Fruit fly (Drosophila melanogaster) whole organism, embryonic: Measurements from ENCODE around the gene sob.

ENCODE experiments used
- CG1024 ChIP-seq: fragments of 200-800 bp; sonication (Bioruptor generic); IDR thresholded peaks from 2 replicates; pipeline ENCODE4 v1.3.6; 2022; ENCODE audit warnings: missing biosample characterization, missing genetic modification characterization
- CG12071 ChIP-seq: fragments of 200-800 bp; sonication (Bioruptor generic); optimal IDR thresholded peaks from 3 replicates; lab custom pipeline; 2018; ENCODE audit warnings: missing biosample characterization, mild to moderate bottlenecking, missing genetic modification characterization
- CG1233 ChIP-seq: fragments of 200-800 bp; sonication (Bioruptor generic); optimal IDR thresholded peaks from 4 replicates; lab custom pipeline; 2018; ENCODE audit warnings: missing biosample characterization, mild to moderate bottlenecking, missing genetic modification characterization
- CG13296 ChIP-seq: fragments of 200-800 bp; sonication (Bioruptor generic); optimal IDR thresholded peaks from 3 replicates; lab custom pipeline; 2018; ENCODE audit warnings: missing biosample characterization, mild to moderate bottlenecking, missing genetic modification characterization
- CG17361 ChIP-seq: fragments of 200-800 bp; sonication (Bioruptor generic); IDR thresholded peaks from 3 replicates; pipeline ENCODE4 v1.3.6; 2022; ENCODE audit warnings: missing biosample characterization, missing genetic modification characterization
- CG17385 ChIP-seq: fragments of 200-800 bp; sonication (Bioruptor generic); optimal IDR thresholded peaks from 3 replicates; lab custom pipeline; 2018; ENCODE audit warnings: missing biosample characterization, mild to moderate bottlenecking, missing genetic modification characterization
- CG30431 ChIP-seq: fragments of 200-800 bp; sonication (Bioruptor generic); optimal IDR thresholded peaks from 2 replicates; lab custom pipeline; 2017; ENCODE audit warnings: missing biosample characterization, missing genetic modification characterization
- CG32532 ChIP-seq: fragments of 200-800 bp; sonication (Bioruptor generic); IDR thresholded peaks from 2 replicates; pipeline ENCODE4 v1.3.6; 2022; ENCODE audit warnings: missing biosample characterization, missing genetic modification characterization
- CG32767 ChIP-seq: fragments of 200-800 bp; sonication (Bioruptor generic); IDR thresholded peaks from 2 replicates; pipeline ENCODE4 v1.3.6; 2022; ENCODE audit warnings: missing biosample characterization, missing genetic modification characterization
- CG3407 ChIP-seq: fragments of 200-800 bp; sonication (Bioruptor generic); optimal IDR thresholded peaks from 2 replicates; lab custom pipeline; 2018; ENCODE audit warnings: missing biosample characterization, mild to moderate bottlenecking, missing genetic modification characterization
- CG34422 ChIP-seq: fragments of 200-800 bp; sonication (Bioruptor generic); IDR thresholded peaks from 3 replicates; pipeline ENCODE4 v1.3.6; 2022; ENCODE audit warnings: missing biosample characterization, missing genetic modification characterization
- CG42726 ChIP-seq: fragments of 200-800 bp; sonication (Bioruptor generic); IDR thresholded peaks from 2 replicates; pipeline ENCODE4 v1.3.6; 2022; ENCODE audit warnings: missing biosample characterization, missing genetic modification characterization; ENCODE audit not compliant: partially characterized antibody
- CG4360 ChIP-seq: fragments of 200-800 bp; sonication (Bioruptor generic); IDR thresholded peaks from 2 replicates; pipeline ENCODE4 v1.3.6; 2022; ENCODE audit warnings: missing biosample characterization, missing genetic modification characterization
- CG4820 ChIP-seq: fragments of 200-800 bp; sonication (Bioruptor generic); optimal IDR thresholded peaks from 3 replicates; lab custom pipeline; 2016; ENCODE audit warnings: missing biosample characterization, missing genetic modification characterization
- CG6689 ChIP-seq: fragments of 200-800 bp; sonication (Bioruptor generic); IDR thresholded peaks from 2 replicates; pipeline ENCODE4 v1.3.6; 2022; ENCODE audit warnings: missing biosample characterization, missing genetic modification characterization
- CG7372 ChIP-seq: fragments of 200-800 bp; sonication (Bioruptor generic); IDR thresholded peaks from 2 replicates; pipeline ENCODE4 v1.3.6; 2022; ENCODE audit warnings: missing biosample characterization, missing genetic modification characterization
- CG7556 ChIP-seq: fragments of 200-800 bp; sonication (Bioruptor generic); optimal IDR thresholded peaks from 2 replicates; lab custom pipeline; 2017; ENCODE audit warnings: missing biosample characterization, mild to moderate bottlenecking, missing genetic modification characterization
- CG9876 ChIP-seq: fragments of 200-800 bp; sonication (Bioruptor generic); optimal IDR thresholded peaks from 2 replicates; lab custom pipeline; 2016; ENCODE audit warnings: missing biosample characterization, missing genetic modification characterization
- Dfd ChIP-seq, 2 experiments: fragments of >200 bp; optimal IDR thresholded peaks; 2 replicates each; lab custom pipeline; 2017; ENCODE audit warnings: missing biosample characterization in 2 of 2, missing genetic modification characterization in 2 of 2
- Fer3 ChIP-seq: fragments of 200-800 bp; sonication (Bioruptor generic); optimal IDR thresholded peaks from 2 replicates; lab custom pipeline; 2018; ENCODE audit warnings: missing biosample characterization, mild to moderate bottlenecking, missing genetic modification characterization, moderate library complexity
- HLH4C ChIP-seq: fragments of 200-800 bp; sonication (Bioruptor generic); IDR thresholded peaks from 3 replicates; pipeline ENCODE4 v1.3.6; 2022; ENCODE audit warnings: missing biosample characterization, missing genetic modification characterization; ENCODE audit not compliant: partially characterized antibody
- HLHmδ ChIP-seq: fragments of 200-800 bp; sonication (Bioruptor generic); optimal IDR thresholded peaks from 2 replicates; lab custom pipeline; 2018; ENCODE audit warnings: missing biosample characterization, mild to moderate bottlenecking, missing genetic modification characterization, moderate library complexity
- Nf-YB ChIP-seq: fragments of 200-800 bp; sonication (Bioruptor generic); optimal IDR thresholded peaks from 3 replicates; lab custom pipeline; 2019; ENCODE audit warnings: missing biosample characterization, mild to moderate bottlenecking, missing genetic modification characterization, moderate library complexity
- Oli ChIP-seq: fragments of 200-800 bp; sonication (Bioruptor generic); optimal IDR thresholded peaks from 2 replicates; lab custom pipeline; 2018; ENCODE audit warnings: missing biosample characterization, mild to moderate bottlenecking, missing genetic modification characterization, moderate library complexity
- Ravus ChIP-seq: fragments of 200-800 bp; sonication (Bioruptor generic); IDR thresholded peaks from 2 replicates; pipeline ENCODE4 v1.3.6; 2022; ENCODE audit warnings: missing biosample characterization, missing genetic modification characterization
- Rfx ChIP-seq: fragments of 200-800 bp; sonication (Bioruptor generic); IDR thresholded peaks from 2 replicates; pipeline ENCODE4 v1.3.6; 2022; ENCODE audit warnings: missing biosample characterization, missing genetic modification characterization
- Ssrp ChIP-seq: fragments of 200-800 bp; sonication (Bioruptor generic); optimal IDR thresholded peaks from 2 replicates; lab custom pipeline; 2018; ENCODE audit warnings: missing biosample characterization, mild to moderate bottlenecking, missing genetic modification characterization, moderate library complexity
- YL-1 ChIP-seq: fragments of 200-800 bp; sonication (Bioruptor generic); optimal IDR thresholded peaks from 3 replicates; lab custom pipeline; 2017; ENCODE audit warnings: missing biosample characterization, mild to moderate bottlenecking, missing genetic modification characterization
- az2 ChIP-seq: fragments of 200-800 bp; sonication (Bioruptor generic); optimal IDR thresholded peaks from 3 replicates; lab custom pipeline; 2016; ENCODE audit warnings: missing biosample characterization, missing genetic modification characterization
- bowl ChIP-seq: fragments of 200-800 bp; sonication (Bioruptor generic); IDR thresholded peaks from 2 replicates; pipeline ENCODE4 v1.3.6; 2022; ENCODE audit warnings: missing biosample characterization, missing genetic modification characterization
- esg ChIP-seq: fragments of 200-800 bp; sonication (Bioruptor generic); conservative IDR thresholded peaks from 2 replicates; pipeline ENCODE4 v1.3.6; 2022; ENCODE audit warnings: missing biosample characterization, missing genetic modification characterization
- fd64A ChIP-seq: fragments of 200-800 bp; sonication (Bioruptor generic); optimal IDR thresholded peaks from 3 replicates; lab custom pipeline; 2018; ENCODE audit warnings: missing biosample characterization, mild to moderate bottlenecking, missing genetic modification characterization
- gcm2 ChIP-seq: fragments of 200-800 bp; sonication (Bioruptor generic); optimal IDR thresholded peaks from 2 replicates; lab custom pipeline; 2016; ENCODE audit warnings: missing biosample characterization, missing genetic modification characterization
- gfzf ChIP-seq: fragments of 200-800 bp; sonication (Bioruptor generic); optimal IDR thresholded peaks from 2 replicates; lab custom pipeline; 2016; ENCODE audit warnings: missing biosample characterization, mild to moderate bottlenecking, missing genetic modification characterization, moderate library complexity
- hbn ChIP-seq: fragments of 200-800 bp; sonication (Bioruptor generic); IDR thresholded peaks from 2 replicates; pipeline ENCODE4 v1.3.6; 2022; ENCODE audit warnings: missing biosample characterization, missing genetic modification characterization; ENCODE audit not compliant: partially characterized antibody
- ind ChIP-seq: fragments of 200-800 bp; sonication (Bioruptor generic); optimal IDR thresholded peaks from 3 replicates; lab custom pipeline; 2016; ENCODE audit warnings: missing biosample characterization, missing genetic modification characterization
- kah ChIP-seq: fragments of 200-800 bp; sonication (Bioruptor generic); optimal IDR thresholded peaks from 2 replicates; lab custom pipeline; 2018; ENCODE audit warnings: missing biosample characterization, mild to moderate bottlenecking, missing genetic modification characterization
- klu ChIP-seq: fragments of 200-800 bp; sonication (Bioruptor generic); IDR thresholded peaks from 2 replicates; pipeline ENCODE4 v1.3.6; 2022; ENCODE audit warnings: missing biosample characterization, missing genetic modification characterization
- kni ChIP-seq: fragments of 200-800 bp; sonication (Bioruptor generic); optimal IDR thresholded peaks from 3 replicates; lab custom pipeline; 2017; ENCODE audit warnings: mild to moderate bottlenecking, missing biosample characterization, missing genetic modification reagents, missing genetic modification characterization
- nau ChIP-seq: fragments of 200-800 bp; sonication (Bioruptor generic); optimal IDR thresholded peaks from 3 replicates; lab custom pipeline; 2017; ENCODE audit warnings: missing biosample characterization, mild to moderate bottlenecking, missing genetic modification characterization, missing genetic modification reagents
- onecut ChIP-seq: fragments of 200-800 bp; sonication (Bioruptor generic); IDR thresholded peaks from 2 replicates; pipeline ENCODE4 v1.3.6; 2022; ENCODE audit warnings: missing biosample characterization, missing genetic modification characterization
- pfk ChIP-seq: fragments of 200-800 bp; sonication (Bioruptor generic); optimal IDR thresholded peaks from 2 replicates; lab custom pipeline; 2018; ENCODE audit warnings: missing biosample characterization, mild to moderate bottlenecking, missing genetic modification characterization, moderate library complexity
- pzg ChIP-seq: fragments of 200-800 bp; sonication (Bioruptor generic); optimal IDR thresholded peaks from 3 replicates; lab custom pipeline; 2018; ENCODE audit warnings: missing biosample characterization, mild to moderate bottlenecking, missing genetic modification characterization, moderate library complexity
- run ChIP-seq: fragments of 200-800 bp; sonication (Bioruptor generic); optimal IDR thresholded peaks from 3 replicates; lab custom pipeline; 2018; ENCODE audit warnings: missing biosample characterization, mild to moderate bottlenecking, missing genetic modification characterization
- shn ChIP-seq: fragments of 200-800 bp; sonication (Bioruptor generic); optimal IDR thresholded peaks from 3 replicates; lab custom pipeline; 2016; ENCODE audit warnings: missing biosample characterization, missing genetic modification characterization
- slp2 ChIP-seq: fragments of 200-800 bp; sonication (Bioruptor generic); optimal IDR thresholded peaks from 2 replicates; lab custom pipeline; 2016; ENCODE audit warnings: missing biosample characterization, missing genetic modification characterization
- sna ChIP-seq: fragments of 200-800 bp; sonication (Bioruptor generic); IDR thresholded peaks from 2 replicates; pipeline ENCODE4 v1.3.6; 2022; ENCODE audit warnings: missing biosample characterization, missing genetic modification characterization; ENCODE audit not compliant: partially characterized antibody
- tio ChIP-seq: fragments of 200-800 bp; sonication (Bioruptor generic); optimal IDR thresholded peaks from 2 replicates; lab custom pipeline; 2017; ENCODE audit warnings: missing biosample characterization, missing genetic modification characterization, inconsistent platforms
- trh ChIP-seq: fragments of 200-800 bp; sonication (Bioruptor generic); optimal IDR thresholded peaks from 2 replicates; lab custom pipeline; 2016; ENCODE audit warnings: missing biosample characterization, missing genetic modification characterization
- vnd ChIP-seq: fragments of 200-800 bp; sonication (Bioruptor generic); IDR thresholded peaks from 3 replicates; pipeline ENCODE4 v1.3.6; 2022; ENCODE audit warnings: missing biosample characterization, missing genetic modification characterization; ENCODE audit not compliant: partially characterized antibody
- zf30C ChIP-seq: fragments of 200-800 bp; sonication (Bioruptor generic); optimal IDR thresholded peaks from 3 replicates; lab custom pipeline; 2018; ENCODE audit warnings: missing biosample characterization, mild to moderate bottlenecking, missing genetic modification characterization

sob gene

dm6 chr2L:3598485-3598884, 17.9 kb upstream of the sob start (continued):
- TF ChIP-seq Dfd (GFP tag; optimal IDR thresholded peaks at IDR 0.05; lab: Kevin White, UChicago) (no peak), CG12071 (GFP tag; lab: Kevin White, UChicago) (peak; percentile 10), trh (GFP tag; lab: Kevin White, UChicago) (no peak), CG3407 (no peak), shn (no peak), CG6689 (GFP tag; lab: Robert Waterston, UW) (peak; percentile 63), CG17361 (GFP tag; lab: Robert Waterston, UW) (0 out of 3 replicates have a peak, but pooled peaks have one; percentile 43), CG1233 (GFP tag; lab: Kevin White, UChicago) (no peak), CG9876 (GFP tag; lab: Kevin White, UChicago) (no peak), HLH4C (GFP tag; lab: Robert Waterston, UW) (no peak), onecut (GFP tag; lab: Robert Waterston, UW) (no peak), CG1024 (GFP tag; lab: Robert Waterston, UW) (peak; percentile 70), kah (GFP tag; lab: Kevin White, UChicago) (no peak), klu (GFP tag; lab: Robert Waterston, UW) (no peak), CG4820 (GFP tag; lab: Kevin White, UChicago) (peak; percentile 44), CG34422 (GFP tag; lab: Robert Waterston, UW) (no peak; the same call in 2 of the 3 replicates), tio (GFP tag; lab: Kevin White, UChicago) (peak; percentile 15), CG42726 (GFP tag; lab: Robert Waterston, UW) (no peak), sna (GFP tag; lab: Robert Waterston, UW) (no peak), CG7556 (GFP tag; lab: Kevin White, UChicago) (peak; percentile 2), YL-1 (GFP tag; lab: Kevin White, UChicago) (no peak), hbn (GFP tag; lab: Robert Waterston, UW) (no peak), ind (peak; percentile 42), run (tag; lab: Kevin White, UChicago) (no peak), Nf-YB (GFP tag; lab: Kevin White, UChicago) (peak; percentile 34), HLHmδ (no peak), Oli (peak; percentile 39), CG17385 (GFP tag; lab: Kevin White, UChicago) (no peak), zf30C (GFP tag; lab: Kevin White, UChicago) (peak; percentile 12), fd64A (GFP tag; lab: Kevin White, UChicago) (no peak), pzg (GFP tag; lab: Kevin White, UChicago) (no peak), esg (peak; percentile 67), nau (GFP tag; lab: Kevin White, UChicago) (no peak), Ssrp (tag; lab: Kevin White, UChicago) (peak; percentile 51), Ravus (GFP tag; lab: Robert Waterston, UW) (no peak), Fer3 (no peak), kni (no peak), CG32767 (0 out of 2 replicates have a peak, but pooled peaks have one; percentile 31), bowl (GFP tag; lab: Robert Waterston, UW) (no peak), CG7372 (no peak), slp2 (GFP tag; lab: Kevin White, UChicago) (peak; percentile 54), CG32532 (GFP tag; lab: Robert Waterston, UW) (0 out of 2 replicates have a peak, but pooled peaks have one; percentile 31), gfzf (no peak), gcm2 (GFP tag; lab: Kevin White, UChicago) (no peak), pfk (GFP tag; lab: Kevin White, UChicago) (no peak), Rfx (peak; percentile 27; the same call in 1 of the 2 replicates), az2 (GFP tag; lab: Kevin White, UChicago) (peak; percentile 51), vnd (GFP tag; lab: Robert Waterston, UW) (no peak), CG4360 (GFP tag; lab: Robert Waterston, UW) (no peak), CG13296 (GFP tag; lab: Kevin White, UChicago) (no peak), CG30431 (GFP tag; lab: Kevin White, UChicago) (peak; percentile 23)
